Fruit fly (Drosophila melanogaster) whole organism, embryonic: ENCODE results near the gene Mrp5.

ENCODE experiments used
- Aef1 ChIP-seq: fragments of 200-800 bp; sonication (Bioruptor generic); IDR thresholded peaks from 3 replicates; pipeline ENCODE4 v1.3.6; 2022; ENCODE audit warnings: missing biosample characterization, missing genetic modification characterization
- Antp ChIP-seq: fragments of 200-800 bp; sonication (Bioruptor generic); optimal IDR thresholded peaks from 3 replicates; lab custom pipeline; 2016; ENCODE audit warnings: missing biosample characterization, missing genetic modification characterization
- Bdp1 ChIP-seq: fragments of 200-800 bp; sonication (Bioruptor generic); optimal IDR thresholded peaks from 3 replicates; lab custom pipeline; 2016; ENCODE audit warnings: missing biosample characterization, missing genetic modification characterization
- Bteb2 ChIP-seq: fragments of 200-800 bp; sonication (Bioruptor generic); optimal IDR thresholded peaks from 2 replicates; lab custom pipeline; 2016; ENCODE audit warnings: missing biosample characterization, missing genetic modification characterization
- C15 ChIP-seq: fragments of 200-800 bp; sonication (Bioruptor generic); IDR thresholded peaks from 3 replicates; pipeline ENCODE4 v1.3.6; 2022; ENCODE audit warnings: missing biosample characterization, missing genetic modification characterization
- CG12659 ChIP-seq: fragments of 200-800 bp; sonication (Bioruptor generic); optimal IDR thresholded peaks from 3 replicates; lab custom pipeline; 2017; ENCODE audit warnings: mild to moderate bottlenecking, missing biosample characterization, missing genetic modification reagents, missing genetic modification characterization
- CG15479 ChIP-seq: fragments of 200-800 bp; sonication (Bioruptor generic); optimal IDR thresholded peaks from 3 replicates; lab custom pipeline; 2019; ENCODE audit warnings: missing biosample characterization, mild to moderate bottlenecking, missing genetic modification characterization, moderate library complexity
- CG15514 ChIP-seq: fragments of 200-800 bp; sonication (Bioruptor generic); optimal IDR thresholded peaks from 3 replicates; lab custom pipeline; 2017; ENCODE audit warnings: missing biosample characterization, missing genetic modification characterization, mild to moderate bottlenecking, moderate library complexity, missing genetic modification reagents
- CG16813 ChIP-seq: fragments of 200-800 bp; sonication (Bioruptor generic); IDR thresholded peaks from 3 replicates; pipeline ENCODE4 v1.3.6; 2022; ENCODE audit warnings: missing biosample characterization, missing genetic modification characterization; ENCODE audit not compliant: partially characterized antibody
- CG16863 ChIP-seq: fragments of 200-800 bp; sonication (Bioruptor generic); optimal IDR thresholded peaks from 3 replicates; lab custom pipeline; 2016; ENCODE audit warnings: missing biosample characterization, missing genetic modification characterization
- CG17359 ChIP-seq: fragments of 200-800 bp; sonication (Bioruptor generic); optimal IDR thresholded peaks from 3 replicates; lab custom pipeline; 2018; ENCODE audit warnings: missing biosample characterization, mild to moderate bottlenecking, missing genetic modification characterization, moderate library complexity
- CG17385 ChIP-seq: fragments of 200-800 bp; sonication (Bioruptor generic); optimal IDR thresholded peaks from 3 replicates; lab custom pipeline; 2018; ENCODE audit warnings: missing biosample characterization, mild to moderate bottlenecking, missing genetic modification characterization
- CG18262 ChIP-seq: fragments of 200-800 bp; optimal IDR thresholded peaks from 3 replicates; lab custom pipeline; 2019; ENCODE audit warnings: missing biosample characterization, mild to moderate bottlenecking, missing genetic modification characterization, moderate library complexity
- CG18476 ChIP-seq: fragments of 200-800 bp; sonication (Bioruptor generic); optimal IDR thresholded peaks from 2 replicates; lab custom pipeline; 2016; ENCODE audit warnings: missing biosample characterization, mild to moderate bottlenecking, missing genetic modification characterization
- CG30020 ChIP-seq: fragments of 200-800 bp; optimal IDR thresholded peaks from 2 replicates; lab custom pipeline; 2019; ENCODE audit warnings: missing biosample characterization, mild to moderate bottlenecking, missing genetic modification characterization, moderate library complexity
- CG42726 ChIP-seq: fragments of 200-800 bp; sonication (Bioruptor generic); IDR thresholded peaks from 2 replicates; pipeline ENCODE4 v1.3.6; 2022; ENCODE audit warnings: missing biosample characterization, missing genetic modification characterization; ENCODE audit not compliant: partially characterized antibody
- CG4328 ChIP-seq: fragments of 200-800 bp; sonication (Bioruptor generic); optimal IDR thresholded peaks from 3 replicates; lab custom pipeline; 2017; ENCODE audit warnings: missing biosample characterization, missing genetic modification reagents, missing genetic modification characterization
- CG4707 ChIP-seq: fragments of 200-800 bp; sonication (Bioruptor generic); optimal IDR thresholded peaks from 2 replicates; lab custom pipeline; 2018; ENCODE audit warnings: missing biosample characterization, mild to moderate bottlenecking, missing genetic modification characterization, moderate library complexity
- CG4730 ChIP-seq: fragments of 200-800 bp; sonication (Bioruptor generic); IDR thresholded peaks from 2 replicates; pipeline ENCODE4 v1.3.6; 2022; ENCODE audit warnings: missing biosample characterization, missing genetic modification characterization
- CG4820 ChIP-seq: fragments of 200-800 bp; sonication (Bioruptor generic); optimal IDR thresholded peaks from 3 replicates; lab custom pipeline; 2016; ENCODE audit warnings: missing biosample characterization, missing genetic modification characterization
- CG6765 ChIP-seq: fragments of 200-800 bp; sonication (Bioruptor generic); optimal IDR thresholded peaks from 3 replicates; lab custom pipeline; 2017; ENCODE audit warnings: missing biosample characterization, mild to moderate bottlenecking, missing genetic modification characterization
- CG8290 ChIP-seq, 3 experiments: fragments of 200-800 bp; sonication (Bioruptor generic); optimal IDR thresholded peaks; 2 replicates each; lab custom pipeline; 2016 to 2019; ENCODE audit warnings: missing biosample characterization in 3 of 3, missing genetic modification characterization in 3 of 3, mild to moderate bottlenecking in 2 of 3, moderate library complexity in 1 of 3
- Camta ChIP-seq: fragments of 200-800 bp; sonication (Bioruptor generic); optimal IDR thresholded peaks from 2 replicates; lab custom pipeline; 2016; ENCODE audit warnings: missing biosample characterization, missing genetic modification characterization
- D19B ChIP-seq: fragments of 200-800 bp; sonication (Bioruptor generic); optimal IDR thresholded peaks from 2 replicates; lab custom pipeline; 2017; ENCODE audit warnings: missing biosample characterization, mild to moderate bottlenecking, missing genetic modification characterization
- Dfd ChIP-seq, 2 experiments: fragments of >200 bp; optimal IDR thresholded peaks; 2 replicates each; lab custom pipeline; 2017; ENCODE audit warnings: missing biosample characterization in 2 of 2, missing genetic modification characterization in 2 of 2
- Dp ChIP-seq: fragments of 200-800 bp; sonication (Bioruptor generic); optimal IDR thresholded peaks from 2 replicates; lab custom pipeline; 2018; ENCODE audit warnings: missing biosample characterization, mild to moderate bottlenecking, missing genetic modification characterization, moderate library complexity
- Drgx ChIP-seq: fragments of 200-800 bp; sonication (Bioruptor generic); IDR thresholded peaks from 2 replicates; pipeline ENCODE4 v1.3.6; 2022; ENCODE audit warnings: missing biosample characterization, missing genetic modification characterization
- Elba2 ChIP-seq: fragments of 200-800 bp; sonication (Bioruptor generic); optimal IDR thresholded peaks from 3 replicates; lab custom pipeline; 2016; ENCODE audit warnings: missing biosample characterization, missing genetic modification characterization
- Gsc ChIP-seq: fragments of 200-800 bp; sonication (Bioruptor generic); IDR thresholded peaks from 2 replicates; pipeline ENCODE4 v1.3.6; 2022; ENCODE audit warnings: missing biosample characterization, missing genetic modification characterization
- Hand ChIP-seq: fragments of 200-800 bp; sonication (Bioruptor generic); optimal IDR thresholded peaks from 2 replicates; lab custom pipeline; 2017; ENCODE audit warnings: mild to moderate bottlenecking, missing biosample characterization, missing genetic modification reagents, missing genetic modification characterization
- NC2α ChIP-seq: fragments of 200-800 bp; sonication (Bioruptor generic); optimal IDR thresholded peaks from 2 replicates; lab custom pipeline; 2016; ENCODE audit warnings: missing biosample characterization, missing genetic modification characterization
- Opbp ChIP-seq: fragments of 200-800 bp; sonication (Bioruptor generic); IDR thresholded peaks from 3 replicates; pipeline ENCODE4 v1.3.6; 2022; ENCODE audit warnings: missing biosample characterization, missing genetic modification characterization; ENCODE audit not compliant: partially characterized antibody
- Pdp1 ChIP-seq, 2 experiments: fragments of 200-800 bp; sonication (Bioruptor generic); optimal IDR thresholded peaks; 3 replicates each; lab custom pipeline; 2016; ENCODE audit warnings: missing biosample characterization in 2 of 2, missing genetic modification characterization in 2 of 2, mild to moderate bottlenecking in 1 of 2, moderate library complexity in 1 of 2
- Rfx ChIP-seq: fragments of 200-800 bp; sonication (Bioruptor generic); IDR thresholded peaks from 2 replicates; pipeline ENCODE4 v1.3.6; 2022; ENCODE audit warnings: missing biosample characterization, missing genetic modification characterization
- bsh ChIP-seq, 2 experiments: fragments of 200-800 bp; sonication (Bioruptor generic); optimal IDR thresholded peaks; 2 replicates each; lab custom pipeline; 2017 to 2018; ENCODE audit warnings: mild to moderate bottlenecking in 2 of 2, missing biosample characterization in 2 of 2, missing genetic modification characterization in 2 of 2, moderate library complexity in 1 of 2
- disco-r ChIP-seq: fragments of 200-800 bp; sonication (Bioruptor generic); optimal IDR thresholded peaks from 2 replicates; lab custom pipeline; 2016; ENCODE audit warnings: missing biosample characterization, missing genetic modification characterization
- emc ChIP-seq: fragments of 200-800 bp; sonication (Bioruptor generic); optimal IDR thresholded peaks from 2 replicates; lab custom pipeline; 2016; ENCODE audit warnings: missing biosample characterization, missing genetic modification characterization
- eve ChIP-seq, 2 experiments: fragments of >200 bp; optimal IDR thresholded peaks; 2 replicates each; lab custom pipeline; 2017; ENCODE audit warnings: missing biosample characterization in 2 of 2, missing genetic modification characterization in 2 of 2
- gcm2 ChIP-seq: fragments of 200-800 bp; sonication (Bioruptor generic); optimal IDR thresholded peaks from 2 replicates; lab custom pipeline; 2016; ENCODE audit warnings: missing biosample characterization, missing genetic modification characterization
- gfzf ChIP-seq: fragments of 200-800 bp; sonication (Bioruptor generic); optimal IDR thresholded peaks from 2 replicates; lab custom pipeline; 2016; ENCODE audit warnings: missing biosample characterization, mild to moderate bottlenecking, missing genetic modification characterization, moderate library complexity
- kni ChIP-seq: fragments of 200-800 bp; sonication (Bioruptor generic); optimal IDR thresholded peaks from 3 replicates; lab custom pipeline; 2017; ENCODE audit warnings: mild to moderate bottlenecking, missing biosample characterization, missing genetic modification reagents, missing genetic modification characterization
- pita ChIP-seq: fragments of 200-800 bp; sonication (Bioruptor generic); optimal IDR thresholded peaks from 2 replicates; lab custom pipeline; 2017; ENCODE audit warnings: missing biosample characterization, mild to moderate bottlenecking, missing genetic modification characterization
- ranshi ChIP-seq: fragments of 200-800 bp; sonication (Bioruptor generic); IDR thresholded peaks from 2 replicates; pipeline ENCODE4 v1.3.6; 2022; ENCODE audit warnings: missing biosample characterization, missing genetic modification characterization
- sima ChIP-seq: fragments of 200-800 bp; sonication (Bioruptor generic); optimal IDR thresholded peaks from 2 replicates; lab custom pipeline; 2016; ENCODE audit warnings: missing biosample characterization, missing genetic modification characterization
- tgo ChIP-seq: fragments of 200-800 bp; sonication (Bioruptor generic); IDR thresholded peaks from 3 replicates; pipeline ENCODE4 v1.3.6; 2022; ENCODE audit warnings: missing biosample characterization, missing genetic modification characterization
- tin ChIP-seq: fragments of 200-800 bp; sonication (Bioruptor generic); optimal IDR thresholded peaks from 3 replicates; lab custom pipeline; 2016; ENCODE audit warnings: missing biosample characterization, missing genetic modification characterization
- tup ChIP-seq: fragments of 200-800 bp; sonication (Bioruptor generic); optimal IDR thresholded peaks from 2 replicates; lab custom pipeline; 2016; ENCODE audit warnings: missing biosample characterization, mild to moderate bottlenecking, missing genetic modification characterization, moderate library complexity
- zfh1 ChIP-seq: fragments of 200-800 bp; sonication (Bioruptor generic); IDR thresholded peaks from 3 replicates; pipeline ENCODE4 v1.3.6; 2022; ENCODE audit warnings: missing biosample characterization, missing genetic modification characterization

The Mrp5 gene

DNA sequence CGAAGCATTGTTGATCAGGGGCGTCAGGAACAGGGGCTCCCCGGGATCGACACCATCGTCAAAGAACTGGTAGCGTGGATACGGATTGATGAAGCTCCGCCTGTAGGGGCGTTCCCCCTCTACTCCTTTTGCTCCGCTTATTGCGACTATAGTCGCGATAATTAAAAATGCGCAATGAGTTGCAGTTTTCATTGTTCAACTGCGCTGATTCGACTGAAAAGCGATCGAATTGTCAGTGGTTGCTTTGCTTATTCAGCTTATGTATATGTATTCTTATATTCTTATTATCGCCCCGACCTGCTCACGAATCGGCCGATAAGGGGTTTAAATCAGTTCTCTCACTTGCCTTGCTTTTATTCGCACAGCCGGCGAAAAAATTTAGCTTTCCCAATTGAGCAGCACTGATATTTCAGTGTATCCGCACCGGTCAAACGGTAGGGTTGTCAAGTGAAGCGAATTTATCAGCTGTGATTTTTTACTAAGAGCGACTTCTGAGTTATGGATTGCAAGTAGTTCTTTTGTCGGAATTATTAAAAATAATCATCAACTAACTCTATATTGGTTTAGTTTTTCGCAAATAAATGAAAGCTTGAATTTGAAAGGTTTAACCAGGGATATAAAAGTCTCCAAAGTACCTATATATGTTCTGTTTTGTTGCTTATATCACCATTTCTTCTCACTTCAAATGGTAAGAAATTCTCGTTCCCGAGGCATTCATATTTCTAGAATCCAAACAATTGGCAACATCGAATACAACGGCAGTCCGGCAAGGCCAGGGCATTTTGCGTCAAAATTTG lies 11.3 kb downstream of the Mrp5 start, which contains the start of the genes CG4572 and CG4686 (continued):
- TF ChIP-seq ranshi (GFP tag; lab: Robert Waterston, UW) (peak; percentile 60; the same call in 1 of the 2 replicates), Dp (GFP tag; lab: Kevin White, UChicago) (peak; percentile 28), CG4328 (GFP tag; lab: Kevin White, UChicago) (peak; percentile 68), CG16863 (GFP tag; lab: Kevin White, UChicago) (peak; percentile 72), CG17359 (peak; percentile 58), Aef1 (GFP tag; lab: Robert Waterston, UW) (peak; percentile 82), sima (GFP tag; lab: Kevin White, UChicago) (peak; percentile 46), Pdp1 (GFP tag; optimal IDR thresholded peaks at IDR 0.05; lab: Kevin White, UChicago) (peak; percentile 81 to 97), CG4730 (GFP tag; lab: Robert Waterston, UW) (peak; percentile 54), tup (GFP tag; lab: Kevin White, UChicago) (peak; percentile 36), C15 (no peak), D19B (GFP tag; lab: Kevin White, UChicago) (peak; percentile 56), Antp (GFP tag; lab: Kevin White, UChicago) (peak; percentile 70), CG16813 (no peak), gcm2 (GFP tag; lab: Kevin White, UChicago) (peak; percentile 7), CG18262 (no peak), Bdp1 (GFP tag; lab: Kevin White, UChicago) (peak; percentile 48), CG15514 (GFP tag; lab: Kevin White, UChicago) (peak; percentile 91), CG6765 (GFP tag; lab: Kevin White, UChicago) (peak; percentile 42), Gsc (GFP tag; lab: Robert Waterston, UW) (0 out of 2 replicates have a peak, but pooled peaks have one; percentile 17), Camta (GFP tag; lab: Kevin White, UChicago) (peak; percentile 38), CG18476 (GFP tag; lab: Kevin White, UChicago) (peak; percentile 66), zfh1 (GFP tag; lab: Robert Waterston, UW) (no peak; the same call in 1 of the 3 replicates), Elba2 (GFP tag; lab: Kevin White, UChicago) (peak; percentile 63), disco-r (GFP tag; lab: Kevin White, UChicago) (peak; percentile 45), Dfd (GFP tag; optimal IDR thresholded peaks at IDR 0.05; lab: Kevin White, UChicago) (no peak), kni (peak; percentile 44), emc (GFP tag; lab: Kevin White, UChicago) (peak; percentile 37), Hand (GFP tag; lab: Kevin White, UChicago) (no peak), CG4707 (GFP tag; lab: Kevin White, UChicago) (peak; percentile 38), CG12659 (GFP tag; lab: Kevin White, UChicago) (peak; percentile 86), CG15479 (no peak), Drgx (GFP tag; lab: Robert Waterston, UW) (peak; percentile 79), NC2α (GFP tag; lab: Kevin White, UChicago) (peak; percentile 45), tin (GFP tag; lab: Kevin White, UChicago) (peak; percentile 67), Rfx (GFP tag; lab: Robert Waterston, UW) (peak; percentile 87), gfzf (peak; percentile 32), bsh (GFP tag; optimal IDR thresholded peaks at IDR 0.05; lab: Kevin White, UChicago) (peak in 1 of 2 experiments; percentile 58), CG42726 (GFP tag; lab: Robert Waterston, UW) (no peak), CG17385 (GFP tag; lab: Kevin White, UChicago) (peak; percentile 58), pita (GFP tag; lab: Kevin White, UChicago) (no peak), tgo (GFP tag; lab: Robert Waterston, UW) (peak; percentile 80), eve (GFP tag; optimal IDR thresholded peaks at IDR 0.05; lab: Kevin White, UChicago) (no peak), CG4820 (GFP tag; lab: Kevin White, UChicago) (peak; percentile 69), CG8290 (GFP tag; optimal IDR thresholded peaks at IDR 0.05; lab: Kevin White, UChicago) (peak; percentile 41), CG8290 (tag; optimal IDR thresholded peaks at IDR 0.05; lab: Kevin White, UChicago) (peak; percentile 21 to 67), CG30020 (tag; lab: Kevin White, UChicago) (peak; percentile 68), Opbp (GFP tag; lab: Robert Waterston, UW) (no peak), Bteb2 (GFP tag; lab: Kevin White, UChicago) (peak; percentile 67)
